Worm (Caenorhabditis elegans): ENCODE results near the gene srh-115.

DNA sequence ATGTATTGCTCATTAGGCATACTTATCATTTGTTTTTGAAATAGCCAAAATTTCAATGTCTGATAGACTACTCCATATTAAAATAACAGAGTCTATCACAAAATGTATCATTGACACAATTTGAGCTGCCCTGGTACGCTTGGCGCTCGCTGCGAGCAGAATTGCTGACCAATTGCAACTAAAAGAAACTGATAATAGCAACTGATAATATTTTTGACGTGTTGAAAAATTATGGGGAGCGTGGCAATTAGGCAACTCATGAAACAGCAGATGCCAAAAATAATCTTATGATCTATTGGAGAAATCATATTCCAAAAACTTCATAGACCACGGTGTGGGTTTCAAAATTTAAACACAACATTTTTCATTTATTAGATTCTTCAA lies 14.3 kb upstream of the srh-115 start:
- TF ChIP-seq ceh-9 (tag; optimal IDR thresholded peaks at IDR 0.05) (no peak), snpc-4 (tag; optimal IDR thresholded peaks at IDR 0.05) (no peak), elt-3 (tag; optimal IDR thresholded peaks at IDR 0.05) (no peak), nhr-25 (tag; optimal IDR thresholded peaks at IDR 0.05) (no peak), pha-4 (tag; optimal IDR thresholded peaks at IDR 0.05) (no peak), ceh-82 (tag; optimal IDR thresholded peaks at IDR 0.05) (no peak)

Data from whole organism, L3 larva.